Worm (Caenorhabditis elegans) whole organism, young adult: ENCODE data around the gene fem-2.

Source experiments
- K12H6.12 ChIP-seq: fragments of 200-800 bp; sonication (Bioruptor generic); optimal IDR thresholded peaks from 2 replicates; lab custom pipeline; 2018; ENCODE audit warnings: mild to moderate bottlenecking, missing genetic modification characterization, missing compliant biosample characterization
- Y67H2A.10 ChIP-seq: fragments of 200-800 bp; sonication (Bioruptor generic); conservative IDR thresholded peaks from 2 replicates; pipeline ENCODE4 v1.3.6; 2022; ENCODE audit warnings: missing genetic modification reagents, missing genetic modification characterization, missing compliant biosample characterization
- ama-1 ChIP-seq, 3 experiments: fragments of 150-350 bp in 1 of 3; sonication (generic microtip) in 2 of 3; optimal IDR thresholded peaks; 2 replicates each; lab custom pipeline; 2014 to 2018; ENCODE audit warnings: missing biosample characterization in 2 of 3, missing genetic modification characterization in 2 of 3, missing genetic modification reagents in 2 of 3
- die-1 ChIP-seq: sonication (generic microtip); optimal IDR thresholded peaks from 2 replicates; lab custom pipeline; 2016; ENCODE audit warnings: missing genotype, mild to moderate bottlenecking, missing genetic modification characterization, missing compliant biosample characterization
- dox-1 ChIP-seq: fragments of 200-800 bp; sonication (Bioruptor generic); IDR thresholded peaks from 2 replicates; pipeline ENCODE4 v1.3.6; 2022; ENCODE audit warnings: missing genetic modification reagents, missing genetic modification characterization, missing compliant biosample characterization
- dpl-1 ChIP-seq: fragments of 150-350 bp; optimal IDR thresholded peaks from 2 replicates; lab custom pipeline; 2014; ENCODE audit warnings: missing biosample characterization, missing genetic modification reagents, missing genetic modification characterization
- ets-4 ChIP-seq: fragments of 200-800 bp; sonication (Bioruptor generic); optimal IDR thresholded peaks from 2 replicates; lab custom pipeline; 2018; ENCODE audit warnings: mild to moderate bottlenecking, missing genetic modification characterization, missing compliant biosample characterization
- snpc-3.4 ChIP-seq: sonication (generic microtip); optimal IDR thresholded peaks from 2 replicates; lab custom pipeline; 2017; ENCODE audit warnings: missing genetic modification characterization, mild to moderate bottlenecking, missing compliant biosample characterization, antibody characterized with exemption, moderate library complexity, missing genotype, missing genetic modification reagents
- unc-130 ChIP-seq: sonication (generic microtip); optimal IDR thresholded peaks from 2 replicates; lab custom pipeline; 2016; ENCODE audit warnings: missing genetic modification reagents, missing genetic modification characterization, missing compliant biosample characterization
- xnd-1 ChIP-seq: sonication (generic microtip); optimal IDR thresholded peaks from 2 replicates; lab custom pipeline; 2016; ENCODE audit warnings: missing genotype, missing genetic modification reagents, missing genetic modification characterization, missing compliant biosample characterization
- ztf-28 ChIP-seq: fragments of 200-800 bp; sonication (Bioruptor generic); IDR thresholded peaks from 2 replicates; pipeline ENCODE4 v1.3.6; 2022; ENCODE audit warnings: missing genetic modification reagents, missing genetic modification characterization, missing compliant biosample characterization

- TF ChIP-seq ztf-28 (GFP tag; lab: Robert Waterston, UW), result no peak
- peak; percentile 47 for TF ChIP-seq xnd-1 (tag; lab: Kevin White, UChicago)
- no peak for TF ChIP-seq ets-4 (GFP tag; lab: Kevin White, UChicago)
- TF ChIP-seq dpl-1 (GFP tag; lab: Kevin White, UChicago), result no peak
- no peak for TF ChIP-seq ama-1 (optimal IDR thresholded peaks at IDR 0.05; lab: Kevin White, UChicago)
- TF ChIP-seq ama-1 (GFP tag; optimal IDR thresholded peaks at IDR 0.05; lab: Kevin White, UChicago), result no peak
- TF ChIP-seq K12H6.12 (tag; lab: Kevin White, UChicago), result no peak
- TF ChIP-seq unc-130 (GFP tag; lab: Kevin White, UChicago), result no peak
- no peak for TF ChIP-seq die-1 (tag; lab: Kevin White, UChicago)
- 0 out of 2 replicates have a peak, but pooled peaks have one; percentile 21 for TF ChIP-seq dox-1 (GFP tag; lab: Robert Waterston, UW)
- no peak for TF ChIP-seq Y67H2A.10 (GFP tag; lab: Robert Waterston, UW)
- no peak for TF ChIP-seq snpc-3.4
Observed at ce11 chrIII:654365-654764, 19.9 kb upstream of the fem-2 start.
